Fruit fly (Drosophila melanogaster) whole organism, embryonic: ENCODE measurements around the gene bib.

Experiments
- Adf1 ChIP-seq: fragments of 200-800 bp; sonication (Bioruptor generic); IDR thresholded peaks from 2 replicates; pipeline ENCODE4 v1.3.6; 2022; ENCODE audit warnings: missing biosample characterization, missing genetic modification characterization
- Asciz ChIP-seq: fragments of 200-800 bp; sonication (Bioruptor generic); optimal IDR thresholded peaks from 2 replicates; lab custom pipeline; 2017; ENCODE audit warnings: missing biosample characterization, mild to moderate bottlenecking, missing genetic modification characterization, missing genetic modification reagents
- Bgb ChIP-seq: fragments of 200-800 bp; sonication (Bioruptor generic); IDR thresholded peaks from 2 replicates; pipeline ENCODE4 v1.3.6; 2022; ENCODE audit warnings: missing biosample characterization, missing genetic modification characterization; ENCODE audit not compliant: partially characterized antibody
- CG10147 ChIP-seq: fragments of 200-800 bp; sonication (Bioruptor generic); optimal IDR thresholded peaks from 2 replicates; lab custom pipeline; 2019; ENCODE audit warnings: missing biosample characterization, mild to moderate bottlenecking, missing genetic modification characterization, moderate library complexity
- CG10431 ChIP-seq: fragments of 200-800 bp; sonication (Bioruptor generic); optimal IDR thresholded peaks from 3 replicates; lab custom pipeline; 2018; ENCODE audit warnings: missing biosample characterization, mild to moderate bottlenecking, missing genetic modification characterization
- CG10462 ChIP-seq: fragments of 200-800 bp; sonication (Bioruptor generic); optimal IDR thresholded peaks from 2 replicates; lab custom pipeline; 2016; ENCODE audit warnings: missing biosample characterization, missing genetic modification characterization
- CG12155 ChIP-seq: fragments of 200-800 bp; sonication (Bioruptor generic); optimal IDR thresholded peaks from 3 replicates; lab custom pipeline; 2016; ENCODE audit warnings: missing biosample characterization, missing genetic modification characterization
- CG1233 ChIP-seq: fragments of 200-800 bp; sonication (Bioruptor generic); optimal IDR thresholded peaks from 4 replicates; lab custom pipeline; 2018; ENCODE audit warnings: missing biosample characterization, mild to moderate bottlenecking, missing genetic modification characterization
- CG14441 ChIP-seq: fragments of 200-800 bp; sonication (Bioruptor generic); IDR thresholded peaks from 2 replicates; pipeline ENCODE4 v1.3.6; 2022; ENCODE audit warnings: missing biosample characterization, missing genetic modification characterization
- CG1602 ChIP-seq: fragments of 200-800 bp; sonication (Bioruptor generic); optimal IDR thresholded peaks from 3 replicates; lab custom pipeline; 2016; ENCODE audit warnings: missing biosample characterization, missing genetic modification characterization
- CG17385 ChIP-seq: fragments of 200-800 bp; sonication (Bioruptor generic); optimal IDR thresholded peaks from 3 replicates; lab custom pipeline; 2018; ENCODE audit warnings: missing biosample characterization, mild to moderate bottlenecking, missing genetic modification characterization
- CG18764 ChIP-seq: fragments of 200-800 bp; sonication (Bioruptor generic); optimal IDR thresholded peaks from 3 replicates; lab custom pipeline; 2016; ENCODE audit warnings: missing biosample characterization, missing genetic modification characterization
- CG2129 ChIP-seq: fragments of 200-800 bp; sonication (Bioruptor generic); IDR thresholded peaks from 2 replicates; pipeline ENCODE4 v1.3.6; 2022; ENCODE audit warnings: missing biosample characterization, missing genetic modification characterization; ENCODE audit not compliant: partially characterized antibody
- CG32767 ChIP-seq: fragments of 200-800 bp; sonication (Bioruptor generic); IDR thresholded peaks from 2 replicates; pipeline ENCODE4 v1.3.6; 2022; ENCODE audit warnings: missing biosample characterization, missing genetic modification characterization
- CG3407 ChIP-seq: fragments of 200-800 bp; sonication (Bioruptor generic); optimal IDR thresholded peaks from 2 replicates; lab custom pipeline; 2018; ENCODE audit warnings: missing biosample characterization, mild to moderate bottlenecking, missing genetic modification characterization
- CG4282 ChIP-seq: fragments of 200-800 bp; sonication (Bioruptor generic); optimal IDR thresholded peaks from 2 replicates; lab custom pipeline; 2016; ENCODE audit warnings: missing biosample characterization, missing genetic modification characterization
- CG6272 ChIP-seq: fragments of 200-800 bp; sonication (Bioruptor generic); IDR thresholded peaks from 2 replicates; pipeline ENCODE4 v1.3.6; 2022; ENCODE audit warnings: missing biosample characterization, missing genetic modification characterization
- CG6683 ChIP-seq: fragments of 200-800 bp; sonication (Bioruptor generic); optimal IDR thresholded peaks from 2 replicates; lab custom pipeline; 2017; ENCODE audit warnings: missing biosample characterization, mild to moderate bottlenecking, missing genetic modification characterization, missing genetic modification reagents
- CG6765 ChIP-seq: fragments of 200-800 bp; sonication (Bioruptor generic); optimal IDR thresholded peaks from 3 replicates; lab custom pipeline; 2017; ENCODE audit warnings: missing biosample characterization, mild to moderate bottlenecking, missing genetic modification characterization
- CG7987 ChIP-seq: fragments of 200-800 bp; sonication (Bioruptor generic); optimal IDR thresholded peaks from 2 replicates; lab custom pipeline; 2018; ENCODE audit warnings: missing biosample characterization, mild to moderate bottlenecking, missing genetic modification characterization, moderate library complexity
- CG9215 ChIP-seq: fragments of 200-800 bp; sonication (Bioruptor generic); IDR thresholded peaks from 2 replicates; pipeline ENCODE4 v1.3.6; 2022; ENCODE audit warnings: missing biosample characterization, missing genetic modification characterization
- CG9609 ChIP-seq: fragments of 200-800 bp; sonication (Bioruptor generic); optimal IDR thresholded peaks from 3 replicates; lab custom pipeline; 2016; ENCODE audit warnings: missing biosample characterization, missing genetic modification characterization
- CG9727 ChIP-seq: fragments of 200-800 bp; sonication (Bioruptor generic); optimal IDR thresholded peaks from 3 replicates; lab custom pipeline; 2017; ENCODE audit warnings: missing biosample characterization, mild to moderate bottlenecking, missing genetic modification characterization
- Ets65A ChIP-seq: fragments of 200-800 bp; sonication (Bioruptor generic); peaks from one replicate; lab custom pipeline; 2016; ENCODE audit warnings: missing biosample characterization, missing genetic modification characterization
- HLHmδ ChIP-seq: fragments of 200-800 bp; sonication (Bioruptor generic); optimal IDR thresholded peaks from 2 replicates; lab custom pipeline; 2018; ENCODE audit warnings: missing biosample characterization, mild to moderate bottlenecking, missing genetic modification characterization, moderate library complexity
- Hr51 ChIP-seq, 2 experiments: fragments of 200-800 bp; sonication (Bioruptor generic); optimal IDR thresholded peaks; 2 replicates in 1 of 2; 3 replicates in 1 of 2; lab custom pipeline; 2016 to 2018; ENCODE audit warnings: missing biosample characterization in 2 of 2, missing genetic modification characterization in 2 of 2, mild to moderate bottlenecking in 1 of 2, moderate library complexity in 1 of 2
- Oaz ChIP-seq: fragments of 200-800 bp; sonication (Bioruptor generic); IDR thresholded peaks from 2 replicates; pipeline ENCODE4 v1.3.6; 2022; ENCODE audit warnings: missing biosample characterization, missing genetic modification characterization
- PHDP ChIP-seq: fragments of 200-800 bp; sonication (Bioruptor generic); optimal IDR thresholded peaks from 3 replicates; lab custom pipeline; 2018; ENCODE audit warnings: missing biosample characterization, mild to moderate bottlenecking, missing genetic modification characterization, moderate library complexity
- Trl ChIP-seq, 3 experiments: fragments of >200 bp in 2 of 3; fragments of 200-800 bp in 1 of 3; sonication (Bioruptor generic) in 1 of 3; optimal IDR thresholded peaks; 2 replicates in 1 of 3; 3 replicates in 2 of 3; lab custom pipeline; 2016 to 2017; ENCODE audit warnings: missing biosample characterization in 1 of 3, missing genetic modification characterization in 1 of 3
- ac ChIP-seq: fragments of 200-800 bp; sonication (Bioruptor generic); optimal IDR thresholded peaks from 3 replicates; lab custom pipeline; 2017; ENCODE audit warnings: missing biosample characterization, mild to moderate bottlenecking, missing genetic modification characterization
- ara ChIP-seq: fragments of 200-800 bp; sonication (Bioruptor generic); IDR thresholded peaks from 2 replicates; pipeline ENCODE4 v1.3.6; 2022; ENCODE audit warnings: missing biosample characterization, missing genetic modification characterization
- bsh ChIP-seq, 2 experiments: fragments of 200-800 bp; sonication (Bioruptor generic); optimal IDR thresholded peaks; 2 replicates each; lab custom pipeline; 2017 to 2018; ENCODE audit warnings: mild to moderate bottlenecking in 2 of 2, missing biosample characterization in 2 of 2, missing genetic modification characterization in 2 of 2, moderate library complexity in 1 of 2
- ci ChIP-seq: fragments of 200-800 bp; sonication (Bioruptor generic); IDR thresholded peaks from 3 replicates; pipeline ENCODE4 v1.3.6; 2022; ENCODE audit warnings: missing biosample characterization, missing genetic modification characterization
- eve ChIP-seq, 2 experiments: fragments of >200 bp; optimal IDR thresholded peaks; 2 replicates each; lab custom pipeline; 2017; ENCODE audit warnings: missing biosample characterization in 2 of 2, missing genetic modification characterization in 2 of 2
- gem ChIP-seq: fragments of 200-800 bp; sonication (Bioruptor generic); optimal IDR thresholded peaks from 2 replicates; lab custom pipeline; 2019; ENCODE audit warnings: missing biosample characterization, mild to moderate bottlenecking, missing genetic modification characterization, moderate library complexity
- gro ChIP-seq: fragments of 200-800 bp; sonication (Bioruptor generic); optimal IDR thresholded peaks from 2 replicates; lab custom pipeline; 2016; ENCODE audit warnings: missing biosample characterization, missing genetic modification characterization
- her ChIP-seq: fragments of 200-800 bp; sonication (Bioruptor generic); optimal IDR thresholded peaks from 2 replicates; lab custom pipeline; 2016; ENCODE audit warnings: missing biosample characterization, missing genetic modification characterization
- jumu ChIP-seq: fragments of 200-800 bp; sonication (Bioruptor generic); optimal IDR thresholded peaks from 3 replicates; lab custom pipeline; 2016; ENCODE audit warnings: missing biosample characterization, missing genetic modification characterization
- ken ChIP-seq: fragments of 200-800 bp; sonication (Bioruptor generic); IDR thresholded peaks from 3 replicates; pipeline ENCODE4 v1.3.6; 2022; ENCODE audit warnings: missing biosample characterization, missing genetic modification characterization
- lilli ChIP-seq: fragments of 200-800 bp; sonication (Bioruptor generic); optimal IDR thresholded peaks from 3 replicates; lab custom pipeline; 2016; ENCODE audit warnings: missing biosample characterization, missing genetic modification characterization
- lov ChIP-seq, 2 experiments: fragments of 200-800 bp in 1 of 2; fragments of >200 bp in 1 of 2; sonication (Bioruptor generic) in 1 of 2; IDR thresholded peaks in 1 of 2; optimal IDR thresholded peaks in 1 of 2; 2 replicates in 1 of 2; 3 replicates in 1 of 2; pipeline versions ENCODE4 v1.3.6 to Lab custom; 2017 to 2022; ENCODE audit warnings: missing biosample characterization in 1 of 2, missing genetic modification characterization in 1 of 2
- maf-S ChIP-seq: fragments of 200-800 bp; sonication (Bioruptor generic); optimal IDR thresholded peaks from 2 replicates; lab custom pipeline; 2016; ENCODE audit warnings: missing biosample characterization, missing genetic modification characterization
- mld ChIP-seq: fragments of 200-800 bp; sonication (Bioruptor generic); IDR thresholded peaks from 3 replicates; pipeline ENCODE4 v1.3.6; 2022; ENCODE audit warnings: missing biosample characterization, missing genetic modification characterization; ENCODE audit not compliant: partially characterized antibody
- nerfin-1 ChIP-seq: fragments of 200-800 bp; sonication (Bioruptor generic); optimal IDR thresholded peaks from 3 replicates; lab custom pipeline; 2019; ENCODE audit warnings: missing biosample characterization, mild to moderate bottlenecking, missing genetic modification characterization, moderate library complexity
- odd ChIP-seq: fragments of 200-800 bp; sonication (Bioruptor generic); optimal IDR thresholded peaks from 2 replicates; lab custom pipeline; 2017; ENCODE audit warnings: missing biosample characterization, mild to moderate bottlenecking, missing genetic modification characterization
- pum ChIP-seq: fragments of 200-800 bp; sonication (Bioruptor generic); optimal IDR thresholded peaks from 2 replicates; lab custom pipeline; 2016; ENCODE audit warnings: missing biosample characterization, missing genetic modification characterization
- sug ChIP-seq: fragments of 200-800 bp; optimal IDR thresholded peaks from 2 replicates; lab custom pipeline; 2019; ENCODE audit warnings: missing biosample characterization, mild to moderate bottlenecking, missing genetic modification characterization, moderate library complexity
- trh ChIP-seq: fragments of 200-800 bp; sonication (Bioruptor generic); optimal IDR thresholded peaks from 2 replicates; lab custom pipeline; 2016; ENCODE audit warnings: missing biosample characterization, missing genetic modification characterization
- vnd ChIP-seq: fragments of 200-800 bp; sonication (Bioruptor generic); IDR thresholded peaks from 3 replicates; pipeline ENCODE4 v1.3.6; 2022; ENCODE audit warnings: missing biosample characterization, missing genetic modification characterization; ENCODE audit not compliant: partially characterized antibody

The bib gene

DNA sequence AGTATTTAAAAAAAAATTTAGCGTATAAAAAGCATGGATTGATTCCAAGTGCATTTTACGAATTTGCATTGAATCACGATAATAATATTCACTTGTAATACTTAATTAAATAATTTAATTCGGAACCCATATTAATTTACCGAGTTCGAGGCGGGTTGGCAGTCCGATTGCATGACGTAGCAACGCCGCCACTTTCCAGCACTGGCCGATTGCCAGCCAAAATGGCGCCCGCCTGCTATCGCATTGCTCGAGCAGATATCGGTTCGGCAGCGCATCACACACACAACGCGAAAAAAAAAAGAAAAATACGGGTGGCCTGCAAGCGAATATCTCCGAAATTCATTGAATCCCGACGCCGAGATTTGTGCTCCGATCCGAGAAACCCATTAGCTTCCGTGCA is 19.1 kb downstream of the bib start, which contains the start of gene Ndf (continued):
- no peak for TF ChIP-seq trh (GFP tag; lab: Kevin White, UChicago)
- peak; percentile 60 for TF ChIP-seq gro (GFP tag; lab: Kevin White, UChicago)
- TF ChIP-seq CG10431 (GFP tag; lab: Kevin White, UChicago) = peak; percentile 0
- TF ChIP-seq pum (GFP tag; lab: Kevin White, UChicago) = peak; percentile 5
- TF ChIP-seq CG9215 (GFP tag; lab: Robert Waterston, UW) = peak; percentile 63
- TF ChIP-seq bsh (GFP tag; optimal IDR thresholded peaks at IDR 0.05; lab: Kevin White, UChicago) = peak in 1 of 2 experiments; percentile 33
- peak; percentile 59 for TF ChIP-seq PHDP (tag; lab: Kevin White, UChicago)
- TF ChIP-seq CG7987 = peak; percentile 70
- peak; percentile 75 for TF ChIP-seq CG1233 (GFP tag; lab: Kevin White, UChicago)
- TF ChIP-seq sug (tag; lab: Kevin White, UChicago) = peak; percentile 59
- peak; percentile 44 for TF ChIP-seq CG10147 (GFP tag; lab: Kevin White, UChicago)
- peak; percentile 92 for TF ChIP-seq Ets65A
- peak; percentile 87 for TF ChIP-seq Bgb (GFP tag; lab: Robert Waterston, UW)
- peak; percentile 70 for TF ChIP-seq lilli (GFP tag; lab: Kevin White, UChicago)
- no peak for TF ChIP-seq eve (GFP tag; optimal IDR thresholded peaks at IDR 0.05; lab: Kevin White, UChicago)
- peak; percentile 83 for TF ChIP-seq ken (GFP tag; lab: Robert Waterston, UW)
- TF ChIP-seq CG6272 = peak; percentile 59
- TF ChIP-seq ci = peak; percentile 88
- peak; percentile 54 for TF ChIP-seq Oaz
- peak; percentile 43 to 62 for TF ChIP-seq Hr51 (GFP tag; optimal IDR thresholded peaks at IDR 0.05; lab: Kevin White, UChicago)
- TF ChIP-seq lov (optimal IDR thresholded peaks at IDR 0.05; lab: Kevin White, UChicago) = no peak
- peak; percentile 76; the same call in 2 of the 3 replicates for TF ChIP-seq lov (GFP tag; IDR thresholded peaks at IDR 0.05; lab: Robert Waterston, UW)
- peak; percentile 33 for TF ChIP-seq jumu (GFP tag; lab: Kevin White, UChicago)
- TF ChIP-seq CG17385 = peak; percentile 60
- TF ChIP-seq mld (GFP tag; lab: Robert Waterston, UW) = peak; percentile 63; the same call in 1 of the 3 replicates
- TF ChIP-seq odd (GFP tag; lab: Kevin White, UChicago) = no peak
- TF ChIP-seq CG32767 (GFP tag; lab: Robert Waterston, UW) = no peak
- TF ChIP-seq Adf1 = peak; percentile 15
- peak; percentile 66 for TF ChIP-seq CG12155 (GFP tag; lab: Kevin White, UChicago)
- peak; percentile 65 for TF ChIP-seq CG9609 (GFP tag; lab: Kevin White, UChicago)
- TF ChIP-seq ac (GFP tag; lab: Kevin White, UChicago) = no peak
- TF ChIP-seq ara (GFP tag; lab: Robert Waterston, UW) = peak; percentile 75
- peak; percentile 73 for TF ChIP-seq HLHmδ
- peak; percentile 22 for TF ChIP-seq CG4282
- TF ChIP-seq CG6683 (GFP tag; lab: Kevin White, UChicago) = peak; percentile 9
- no peak for TF ChIP-seq CG6765 (GFP tag; lab: Kevin White, UChicago)
- peak; percentile 63 for TF ChIP-seq CG18764 (GFP tag; lab: Kevin White, UChicago)
- TF ChIP-seq CG14441 (GFP tag; lab: Robert Waterston, UW) = peak; percentile 38; the same call in 1 of the 2 replicates
- TF ChIP-seq maf-S (GFP tag; lab: Kevin White, UChicago) = peak; percentile 34
- no peak for TF ChIP-seq Trl (optimal IDR thresholded peaks at IDR 0.05; lab: Kevin White, UChicago)
- peak; percentile 47 for TF ChIP-seq Trl (GFP tag; optimal IDR thresholded peaks at IDR 0.05; lab: Kevin White, UChicago)
- TF ChIP-seq CG3407 = peak; percentile 43
- TF ChIP-seq vnd = peak; percentile 62
- TF ChIP-seq gem = peak; percentile 65
- TF ChIP-seq CG1602 = peak; percentile 40
- TF ChIP-seq CG10462 (GFP tag; lab: Kevin White, UChicago) = no peak
- peak; percentile 41 for TF ChIP-seq CG2129 (GFP tag; lab: Robert Waterston, UW)
- no peak for TF ChIP-seq Asciz
- TF ChIP-seq CG9727 = peak; percentile 46
- peak; percentile 8 for TF ChIP-seq nerfin-1
- TF ChIP-seq her (GFP tag; lab: Kevin White, UChicago) = peak; percentile 16
